Worm (Caenorhabditis elegans) whole organism, midembryonic: ENCODE data around the gene dph-1.
A peak's percentile ranks its signal among the peaks of the same experiment; 100 is the strongest.
"Not testable (repeated sequence)": the region's sequence is repeated elsewhere in the genome, so short reads cannot be mapped to it uniquely, and the experiment has no call there.

Experiments used
- flt-1 ChIP-seq: fragments of 200-800 bp; sonication (Bioruptor generic); IDR thresholded peaks from 2 replicates; pipeline ENCODE4 v1.3.6; 2022; ENCODE audit warnings: missing genetic modification characterization, missing compliant biosample characterization
- klf-2 ChIP-seq: fragments of 200-800 bp; sonication (Bioruptor generic); conservative IDR thresholded peaks from 2 replicates; pipeline ENCODE4 v1.3.6; 2022; ENCODE audit warnings: missing genetic modification reagents, missing genetic modification characterization, missing compliant biosample characterization
- med-1 ChIP-seq: sonication (generic microtip); optimal IDR thresholded peaks from 2 replicates; lab custom pipeline; 2017; ENCODE audit warnings: missing genetic modification characterization, mild to moderate bottlenecking, missing compliant biosample characterization, antibody characterized with exemption, missing genetic modification reagents; ENCODE audit not compliant: insufficient read depth
- ztf-23 ChIP-seq: fragments of 200-800 bp; sonication (Bioruptor generic); IDR thresholded peaks from 2 replicates; pipeline ENCODE4 v1.3.6; 2022; ENCODE audit warnings: missing genetic modification reagents, missing genetic modification characterization, missing compliant biosample characterization
- ztf-29 ChIP-seq: fragments of 200-800 bp; sonication (Bioruptor generic); IDR thresholded peaks from 2 replicates; pipeline ENCODE4 v1.3.6; 2022; ENCODE audit warnings: missing genetic modification reagents, missing genetic modification characterization, missing compliant biosample characterization

DNA sequence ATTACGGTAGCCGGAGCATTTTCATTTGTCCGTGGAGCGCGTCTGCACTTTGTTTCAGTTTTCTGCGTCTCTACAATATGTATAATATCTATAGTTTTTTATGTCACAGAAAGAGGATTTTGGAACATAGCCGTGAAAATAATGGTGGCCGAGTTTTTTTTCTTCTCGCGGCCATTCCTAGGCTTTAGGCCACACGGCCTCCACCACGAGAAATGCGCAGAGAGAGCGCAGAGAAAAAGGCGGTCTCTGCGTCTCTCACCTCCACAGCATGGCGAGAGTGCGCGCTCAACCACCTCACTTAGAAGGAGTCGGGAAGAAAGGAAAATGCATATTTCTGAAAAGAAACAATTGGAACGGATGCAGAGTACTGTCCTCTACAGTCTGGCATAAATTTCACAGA, 11.3 kb upstream of the dph-1 start:
- TF ChIP-seq ztf-23 (GFP tag; lab: Robert Waterston, UW) (peak; percentile 81), klf-2 (GFP tag; lab: Robert Waterston, UW) (peak; percentile 54; the same call in 1 of the 2 replicates)
- TF ChIP-seq ztf-29 (GFP tag; lab: Robert Waterston, UW); med-1 (GFP tag; lab: Kevin White, UChicago); flt-1: not testable (repeated sequence)
